Worm (Caenorhabditis elegans) whole organism, L3 larva: ENCODE data around the gene T11F8.1.
"Not testable (repeated sequence)": the region's sequence is repeated elsewhere in the genome, so short reads cannot be mapped to it uniquely, and the experiment has no call there.

Experiments used
- R02D3.7 ChIP-seq: fragments of 150-350 bp; optimal IDR thresholded peaks from 2 replicates; lab custom pipeline; 2014; ENCODE audit warnings: missing biosample characterization, missing genetic modification characterization
- aly-2 ChIP-seq: fragments of 150-350 bp; optimal IDR thresholded peaks from 2 replicates; lab custom pipeline; 2014; ENCODE audit warnings: missing biosample characterization, missing genetic modification characterization
- ama-1 ChIP-seq: fragments of 150-350 bp; optimal IDR thresholded peaks from 2 replicates; lab custom pipeline; 2018
- ceh-16 ChIP-seq: sonication (generic microtip); optimal IDR thresholded peaks from 2 replicates; lab custom pipeline; 2017; ENCODE audit warnings: missing biosample characterization, missing genetic modification characterization
- ceh-82 ChIP-seq: fragments of 150-350 bp; optimal IDR thresholded peaks from 2 replicates; lab custom pipeline; 2014; ENCODE audit warnings: missing biosample characterization, missing genetic modification characterization
- daf-12 ChIP-seq: fragments of 150-350 bp; optimal IDR thresholded peaks from 2 replicates; lab custom pipeline; 2014; ENCODE audit warnings: missing biosample characterization, missing genetic modification reagents, missing genetic modification characterization
- egl-27 ChIP-seq: sonication (generic microtip); optimal IDR thresholded peaks from 4 replicates; lab custom pipeline; 2017; ENCODE audit warnings: missing biosample characterization, missing genetic modification reagents, missing genetic modification characterization
- egl-5 ChIP-seq: fragments of 150-350 bp; optimal IDR thresholded peaks from 2 replicates; lab custom pipeline; 2017; ENCODE audit warnings: missing biosample characterization, missing genetic modification reagents, missing genetic modification characterization, inconsistent platforms
- elt-2 ChIP-seq: sonication (generic microtip); optimal IDR thresholded peaks from 2 replicates; lab custom pipeline; 2016; ENCODE audit warnings: missing genetic modification reagents, mild to moderate bottlenecking, missing genetic modification characterization, missing compliant biosample characterization
- fkh-2 ChIP-seq: fragments of 150-350 bp; optimal IDR thresholded peaks from 2 replicates; lab custom pipeline; 2014; ENCODE audit warnings: missing biosample characterization, missing genetic modification reagents, missing genetic modification characterization
- fos-1 ChIP-seq: fragments of 150-350 bp; optimal IDR thresholded peaks from 2 replicates; lab custom pipeline; 2014; ENCODE audit warnings: missing biosample characterization, missing genetic modification characterization
- hmg-11 ChIP-seq: sonication (generic microtip); optimal IDR thresholded peaks from 2 replicates; lab custom pipeline; 2016; ENCODE audit warnings: missing genetic modification characterization, missing compliant biosample characterization
- lin-15B ChIP-seq: fragments of 150-350 bp; optimal IDR thresholded peaks from 2 replicates; lab custom pipeline; 2014; ENCODE audit warnings: missing biosample characterization, missing genetic modification characterization
- mdl-1 ChIP-seq: fragments of 150-350 bp; optimal IDR thresholded peaks from 2 replicates; lab custom pipeline; 2014; ENCODE audit warnings: missing biosample characterization, missing genetic modification characterization
- nfya-1 ChIP-seq: sonication (generic microtip); optimal IDR thresholded peaks from 2 replicates; lab custom pipeline; 2017; ENCODE audit warnings: missing genetic modification characterization, mild to moderate bottlenecking, missing compliant biosample characterization, antibody characterized with exemption, moderate library complexity; ENCODE audit not compliant: insufficient read depth
- nhr-11 ChIP-seq: fragments of 150-350 bp; optimal IDR thresholded peaks from 2 replicates; lab custom pipeline; 2014; ENCODE audit warnings: missing biosample characterization, missing genetic modification characterization
- nhr-12 ChIP-seq: fragments of 150-350 bp; optimal IDR thresholded peaks from 2 replicates; lab custom pipeline; 2014; ENCODE audit warnings: missing biosample characterization, missing genetic modification characterization
- nhr-237 ChIP-seq: fragments of 150-350 bp; optimal IDR thresholded peaks from 2 replicates; lab custom pipeline; 2014; ENCODE audit warnings: missing biosample characterization, missing genetic modification characterization
- nhr-25 ChIP-seq: sonication (generic microtip); optimal IDR thresholded peaks from 2 replicates; lab custom pipeline; 2017; ENCODE audit warnings: missing biosample characterization, missing genetic modification characterization
- nhr-28 ChIP-seq: fragments of 150-350 bp; optimal IDR thresholded peaks from 2 replicates; lab custom pipeline; 2014; ENCODE audit warnings: missing biosample characterization, missing genetic modification characterization
- nhr-67 ChIP-seq: fragments of 150-350 bp; optimal IDR thresholded peaks from 2 replicates; lab custom pipeline; 2014; ENCODE audit warnings: missing biosample characterization, missing genetic modification characterization
- nhr-76 ChIP-seq: fragments of 150-350 bp; sonication (generic microtip); optimal IDR thresholded peaks from 5 replicates; lab custom pipeline; 2014; ENCODE audit warnings: missing biosample characterization, missing genetic modification characterization
- nhr-77 ChIP-seq: fragments of 150-350 bp; optimal IDR thresholded peaks from 2 replicates; lab custom pipeline; 2014; ENCODE audit warnings: missing biosample characterization, missing genetic modification characterization
- pha-4 ChIP-seq: fragments of 150-350 bp; optimal IDR thresholded peaks from 2 replicates; lab custom pipeline; 2014; ENCODE audit warnings: missing biosample characterization, missing genetic modification reagents, missing genetic modification characterization
- pqm-1 ChIP-seq: fragments of 150-350 bp; optimal IDR thresholded peaks from 2 replicates; lab custom pipeline; 2017; ENCODE audit warnings: missing biosample characterization, missing genetic modification characterization, inconsistent platforms
- snpc-4 ChIP-seq: fragments of 150-350 bp; optimal IDR thresholded peaks from 2 replicates; lab custom pipeline; 2014; ENCODE audit warnings: missing biosample characterization, missing genetic modification characterization
- unc-39 ChIP-seq: sonication (generic microtip); optimal IDR thresholded peaks from 4 replicates; lab custom pipeline; 2017; ENCODE audit warnings: missing biosample characterization, missing genetic modification characterization
- unc-62 ChIP-seq: fragments of 150-350 bp; sonication (generic microtip); optimal IDR thresholded peaks from 4 replicates; lab custom pipeline; 2014; ENCODE audit warnings: missing biosample characterization, missing genetic modification reagents, missing genetic modification characterization
- zag-1 ChIP-seq: fragments of 150-350 bp; optimal IDR thresholded peaks from 2 replicates; lab custom pipeline; 2014; ENCODE audit warnings: missing biosample characterization, missing genetic modification characterization
- ztf-4 ChIP-seq: fragments of 150-350 bp; optimal IDR thresholded peaks from 2 replicates; lab custom pipeline; 2014; ENCODE audit warnings: missing biosample characterization, missing genetic modification characterization

Gene T11F8.1

ce11 chrIV:5479289-5479688 lies at the start of gene T11F8.1:
Gene T11F8.1, plus strand, starts transcription at chrIV:5479589.
- TF ChIP-seq mdl-1 (tag; lab: Kevin White, UChicago): no peak
- TF ChIP-seq pqm-1 (tag; lab: Kevin White, UChicago): no peak
- TF ChIP-seq daf-12 (tag; lab: Kevin White, UChicago): no peak
- TF ChIP-seq lin-15B (tag; lab: Kevin White, UChicago): no peak
- TF ChIP-seq nhr-76 (tag; lab: Kevin White, UChicago): no peak
- TF ChIP-seq nhr-25: no peak
- TF ChIP-seq egl-5 (tag; lab: Kevin White, UChicago): no peak
- no peak for TF ChIP-seq nhr-77 (tag; lab: Kevin White, UChicago)
- TF ChIP-seq zag-1 (tag; lab: Kevin White, UChicago): no peak
- no peak for TF ChIP-seq ama-1 (lab: Kevin White, UChicago)
- TF ChIP-seq ceh-82 (tag; lab: Kevin White, UChicago): no peak
- no peak for TF ChIP-seq R02D3.7 (tag; lab: Kevin White, UChicago)
- TF ChIP-seq ceh-16: no peak
- no peak for TF ChIP-seq fos-1

DNA sequence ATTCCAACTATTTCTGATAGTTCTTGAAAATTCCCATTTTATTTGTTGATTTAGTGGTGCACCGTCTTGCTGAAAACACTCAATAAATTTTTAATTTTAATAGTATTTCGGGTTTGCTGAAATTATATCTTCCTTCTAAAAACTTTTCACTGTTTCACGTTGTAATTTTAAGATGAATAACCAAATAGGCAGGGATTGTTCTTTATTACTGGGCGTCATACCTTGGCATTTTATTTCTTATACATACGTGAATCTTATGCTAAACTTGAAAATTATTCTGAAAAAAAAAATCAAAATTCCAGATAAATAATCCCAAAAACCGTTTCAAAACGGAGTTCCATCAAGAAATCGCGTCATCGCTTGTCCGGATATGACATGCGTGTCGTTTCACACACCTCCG lies 40.7 kb upstream of the T11F8.1 start, which contains the start of gene mgl-3:
TSS of gene mgl-3 (plus strand) at position 301 of the 400 bp plus-strand sequence.
- TF ChIP-seq nhr-67 (tag; lab: Kevin White, UChicago) (no peak), ama-1 (lab: Kevin White, UChicago) (no peak), elt-2 (tag; lab: Kevin White, UChicago) (no peak), egl-5 (tag; lab: Kevin White, UChicago) (no peak), nhr-12 (tag; lab: Kevin White, UChicago) (no peak)
- TF ChIP-seq, all 47 proteins: peak for 0

- TF ChIP-seq egl-27 (tag; lab: Kevin White, UChicago) (no peak), aly-2 (no peak), unc-39 (tag; lab: Kevin White, UChicago) (no peak), unc-62 (no peak), nfya-1 (tag; lab: Kevin White, UChicago) (no peak), nhr-25 (no peak), mdl-1 (tag; lab: Kevin White, UChicago) (no peak), nhr-12 (tag; lab: Kevin White, UChicago) (no peak), daf-12 (tag; lab: Kevin White, UChicago) (no peak)
- TF ChIP-seq, all 47 proteins: peak for 0
These were observed 26.7 kb upstream of the T11F8.1 start, which contains the start of gene Y4C6A.4 for ce11 chrIV:5452667-5453066. Gene Y4C6A.4, plus strand, starts transcription at chrIV:5452967.

ce11 chrIV:5455999-5456398 lies 23.4 kb upstream of the T11F8.1 start, which contains the start of gene Y4C6A.3:
Gene Y4C6A.3, minus strand, starts transcription at chrIV:5456099.
- TF ChIP-seq egl-27, nhr-12, fkh-2 (tag; lab: Kevin White, UChicago): not testable (repeated sequence)

ce11 chrIV:5462820-5463219 lies 16.6 kb upstream of the T11F8.1 start:
- TF ChIP-seq pha-4: no peak
- TF ChIP-seq pqm-1 (tag; lab: Kevin White, UChicago): no peak
- no peak for TF ChIP-seq egl-27 (tag; lab: Kevin White, UChicago)
- TF ChIP-seq egl-5 (tag; lab: Kevin White, UChicago): no peak
- TF ChIP-seq ztf-4 (tag; lab: Kevin White, UChicago): no peak
- TF ChIP-seq nhr-11 (tag; lab: Kevin White, UChicago): no peak
- no peak for TF ChIP-seq fos-1
- TF ChIP-seq R02D3.7 (tag; lab: Kevin White, UChicago): no peak
- no peak for TF ChIP-seq nhr-28
- TF ChIP-seq nhr-237: no peak
- no peak for TF ChIP-seq ama-1 (lab: Kevin White, UChicago)
- TF ChIP-seq nhr-77 (tag; lab: Kevin White, UChicago): no peak
- TF ChIP-seq daf-12 (tag; lab: Kevin White, UChicago): no peak
- no peak for TF ChIP-seq snpc-4 (tag; lab: Kevin White, UChicago)
- TF ChIP-seq, all 47 proteins: peak for 0

ce11 chrIV:5464403-5464802 lies 15.0 kb upstream of the T11F8.1 start, which contains the start of gene Y52D5A.2:
Gene Y52D5A.2, minus strand, starts transcription at chrIV:5464503.
- TF ChIP-seq nhr-237; nhr-11 (tag; lab: Kevin White, UChicago); hmg-11 (tag; lab: Kevin White, UChicago): not testable (repeated sequence)
